Worm (Caenorhabditis elegans): ENCODE measurements around the gene cal-5.
A peak's percentile ranks its signal among the peaks of the same experiment; 100 is the strongest.

The cal-5 gene

DNA sequence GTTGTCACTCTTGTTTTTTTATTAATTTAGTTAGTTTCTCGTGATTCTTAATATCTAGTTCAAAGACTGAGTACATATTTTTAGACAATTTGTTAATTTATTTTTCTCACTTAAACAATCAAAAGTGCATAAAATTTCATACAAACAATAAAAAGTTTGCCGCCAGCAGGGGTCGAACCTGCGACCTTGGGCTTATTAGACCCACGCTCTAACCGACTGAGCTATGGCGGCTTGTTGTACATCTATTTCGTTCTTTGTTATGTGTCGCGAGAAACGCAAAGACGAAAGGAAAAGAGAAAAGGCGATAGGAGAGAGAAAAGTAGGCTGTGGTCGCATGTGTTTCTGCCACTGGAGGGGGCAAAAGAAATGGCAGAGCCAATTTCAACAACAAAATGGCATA lies 7.7 kb upstream of the cal-5 start (continued):
- no peak for TF ChIP-seq xnd-1 (tag; optimal IDR thresholded peaks at IDR 0.05)
- peak; percentile 89 for TF ChIP-seq nhr-90 (tag; optimal IDR thresholded peaks at IDR 0.05)
- peak; percentile 68 for TF ChIP-seq mcd-1 (GFP tag; IDR thresholded peaks at IDR 0.05)
- peak; percentile 83 for TF ChIP-seq madf-10 (tag; optimal IDR thresholded peaks at IDR 0.05)
- TF ChIP-seq repo-1 (tag; optimal IDR thresholded peaks at IDR 0.05) = peak; percentile 91
- peak; percentile 56; the same call in 1 of the 2 replicates for TF ChIP-seq C17E4.6 (GFP tag; IDR thresholded peaks at IDR 0.05)
- no peak for TF ChIP-seq hlh-12 (tag; optimal IDR thresholded peaks at IDR 0.05)
- peak; percentile 60 for TF ChIP-seq tlf-1 (GFP tag; optimal IDR thresholded peaks at IDR 0.05)
- TF ChIP-seq gei-17 (GFP tag; optimal IDR thresholded peaks at IDR 0.05) = peak; percentile 79
- TF ChIP-seq T26A5.8 (tag; optimal IDR thresholded peaks at IDR 0.05) = no peak
- peak; percentile 54 for TF ChIP-seq sptf-2 (GFP tag; optimal IDR thresholded peaks at IDR 0.05)
- peak; percentile 4 for TF ChIP-seq lsl-1 (GFP tag; optimal IDR thresholded peaks at IDR 0.05)
- TF ChIP-seq somi-1 (GFP tag; optimal IDR thresholded peaks at IDR 0.05) = peak; percentile 79
- peak; percentile 23; the same call in 1 of the 2 replicates for TF ChIP-seq ztf-6 (GFP tag; IDR thresholded peaks at IDR 0.05)
- peak; percentile 76 for TF ChIP-seq ztf-18 (tag; optimal IDR thresholded peaks at IDR 0.05)
- TF ChIP-seq mes-4 (tag; optimal IDR thresholded peaks at IDR 0.05) = peak; percentile 70
- TF ChIP-seq cebp-2 (GFP tag; IDR thresholded peaks at IDR 0.05) = peak; percentile 96
- peak; percentile 63 for TF ChIP-seq F10E7.11 (tag; optimal IDR thresholded peaks at IDR 0.05)
- no peak for TF ChIP-seq Y79H2A.3 (GFP tag; conservative IDR thresholded peaks at IDR 0.05)
- TF ChIP-seq Y67H2A.10 (GFP tag; conservative IDR thresholded peaks at IDR 0.05) = 0 out of 2 replicates have a peak, but pooled peaks have one; percentile 12
- TF ChIP-seq nhr-120 (GFP tag; IDR thresholded peaks at IDR 0.05) = 0 out of 2 replicates have a peak, but pooled peaks have one; percentile 66
- peak; percentile 83 for TF ChIP-seq F52B5.7 (tag; optimal IDR thresholded peaks at IDR 0.05)
- TF ChIP-seq B0336.3 (GFP tag; IDR thresholded peaks at IDR 0.05) = peak; percentile 71; the same call in 1 of the 2 replicates
- TF ChIP-seq chd-7 (tag; optimal IDR thresholded peaks at IDR 0.05) = peak; percentile 92
- TF ChIP-seq dox-1 (GFP tag; IDR thresholded peaks at IDR 0.05) = peak; percentile 90
- TF ChIP-seq B0261.1 (tag; optimal IDR thresholded peaks at IDR 0.05) = peak; percentile 98
- TF ChIP-seq C06A6.2 (GFP tag; conservative IDR thresholded peaks at IDR 0.05) = no peak
- TF ChIP-seq D2030.7 (GFP tag; IDR thresholded peaks at IDR 0.05) = peak; percentile 62; the same call in 1 of the 2 replicates
- no peak for TF ChIP-seq Y53F4B.3 (GFP tag; IDR thresholded peaks at IDR 0.05)
- TF ChIP-seq ceh-40 (GFP tag; IDR thresholded peaks at IDR 0.05) = peak; percentile 53; the same call in 1 of the 2 replicates
- peak; percentile 72 for TF ChIP-seq attf-5 (GFP tag; optimal IDR thresholded peaks at IDR 0.05)
- TF ChIP-seq atf-7 (tag; optimal IDR thresholded peaks at IDR 0.05) = peak; percentile 86
- TF ChIP-seq mel-28 (tag; optimal IDR thresholded peaks at IDR 0.05; ENCODE audit: borderline replicate concordance) = no peak
- TF ChIP-seq nhr-27 (tag; optimal IDR thresholded peaks at IDR 0.05) = peak; percentile 52
- TF ChIP-seq unc-130 (GFP tag; optimal IDR thresholded peaks at IDR 0.05) = peak; percentile 75
- no peak for TF ChIP-seq nfya-1 (tag; optimal IDR thresholded peaks at IDR 0.05; ENCODE audit: borderline replicate concordance, insufficient read depth)
- TF ChIP-seq Y95B8A.8 (GFP tag; IDR thresholded peaks at IDR 0.05) = no peak; the same call in 1 of the 2 replicates
- peak; percentile 67 for TF ChIP-seq let-526 (GFP tag; IDR thresholded peaks at IDR 0.05)
- peak; percentile 64 for TF ChIP-seq lin-54 (GFP tag; optimal IDR thresholded peaks at IDR 0.05)
- TF ChIP-seq let-607 (tag; optimal IDR thresholded peaks at IDR 0.05) = peak; percentile 65 to 81
- TF ChIP-seq T07F8.4 (tag; optimal IDR thresholded peaks at IDR 0.05) = peak; percentile 64
- peak; percentile 90 for TF ChIP-seq lin-40 (tag; optimal IDR thresholded peaks at IDR 0.05)
- TF ChIP-seq him-1 (tag; optimal IDR thresholded peaks at IDR 0.05) = peak; percentile 79
- TF ChIP-seq zfh-2 (GFP tag; conservative IDR thresholded peaks at IDR 0.05) = 0 out of 2 replicates have a peak, but pooled peaks have one; percentile 34
